Worm (Caenorhabditis elegans) whole organism, L3 larva: ENCODE measurements around the gene str-230.

Experiments
- R02D3.7 ChIP-seq: fragments of 150-350 bp; optimal IDR thresholded peaks from 2 replicates; lab custom pipeline; 2014; ENCODE audit warnings: missing biosample characterization, missing genetic modification characterization
- ZK546.5 ChIP-seq: sonication (generic microtip); optimal IDR thresholded peaks from 2 replicates; lab custom pipeline; 2017; ENCODE audit warnings: missing biosample characterization, missing genetic modification characterization
- aly-2 ChIP-seq: fragments of 150-350 bp; optimal IDR thresholded peaks from 2 replicates; lab custom pipeline; 2014; ENCODE audit warnings: missing biosample characterization, missing genetic modification characterization
- ama-1 ChIP-seq: fragments of 150-350 bp; optimal IDR thresholded peaks from 2 replicates; lab custom pipeline; 2018
- ceh-16 ChIP-seq: sonication (generic microtip); optimal IDR thresholded peaks from 2 replicates; lab custom pipeline; 2017; ENCODE audit warnings: missing biosample characterization, missing genetic modification characterization
- ceh-28 ChIP-seq: fragments of 150-350 bp; optimal IDR thresholded peaks from 2 replicates; lab custom pipeline; 2014; ENCODE audit warnings: missing biosample characterization, missing genetic modification reagents, missing genetic modification characterization
- ceh-9 ChIP-seq: sonication (generic microtip); optimal IDR thresholded peaks from 2 replicates; lab custom pipeline; 2018; ENCODE audit warnings: missing biosample characterization, missing genetic modification characterization
- daf-12 ChIP-seq: fragments of 150-350 bp; optimal IDR thresholded peaks from 2 replicates; lab custom pipeline; 2014; ENCODE audit warnings: missing biosample characterization, missing genetic modification reagents, missing genetic modification characterization
- egl-27 ChIP-seq: sonication (generic microtip); optimal IDR thresholded peaks from 4 replicates; lab custom pipeline; 2017; ENCODE audit warnings: missing biosample characterization, missing genetic modification reagents, missing genetic modification characterization
- egl-5 ChIP-seq: fragments of 150-350 bp; optimal IDR thresholded peaks from 2 replicates; lab custom pipeline; 2017; ENCODE audit warnings: missing biosample characterization, missing genetic modification reagents, missing genetic modification characterization, inconsistent platforms
- elt-1 ChIP-seq: fragments of 150-350 bp; optimal IDR thresholded peaks from 2 replicates; lab custom pipeline; 2014; ENCODE audit warnings: missing biosample characterization, missing genetic modification characterization
- elt-2 ChIP-seq: sonication (generic microtip); optimal IDR thresholded peaks from 2 replicates; lab custom pipeline; 2016; ENCODE audit warnings: missing genetic modification reagents, mild to moderate bottlenecking, missing genetic modification characterization, missing compliant biosample characterization
- elt-3 ChIP-seq, 3 experiments: fragments of 150-350 bp in 1 of 3; sonication (generic microtip) in 2 of 3; optimal IDR thresholded peaks; 2 replicates in 2 of 3; 4 replicates in 1 of 3; lab custom pipeline; 2014 to 2017; ENCODE audit warnings: missing biosample characterization in 3 of 3, missing genetic modification characterization in 3 of 3
- fkh-10 ChIP-seq: sonication (generic microtip); optimal IDR thresholded peaks from 2 replicates; lab custom pipeline; 2017; ENCODE audit warnings: missing biosample characterization, missing genetic modification reagents, missing genetic modification characterization
- fos-1 ChIP-seq: fragments of 150-350 bp; optimal IDR thresholded peaks from 2 replicates; lab custom pipeline; 2014; ENCODE audit warnings: missing biosample characterization, missing genetic modification characterization
- hmg-11 ChIP-seq: sonication (generic microtip); optimal IDR thresholded peaks from 2 replicates; lab custom pipeline; 2016; ENCODE audit warnings: missing genetic modification characterization, missing compliant biosample characterization
- jun-1 ChIP-seq: fragments of 150-350 bp; optimal IDR thresholded peaks from 2 replicates; lab custom pipeline; 2014; ENCODE audit warnings: missing biosample characterization, missing genetic modification reagents, missing genetic modification characterization
- lin-15B ChIP-seq: fragments of 150-350 bp; optimal IDR thresholded peaks from 2 replicates; lab custom pipeline; 2014; ENCODE audit warnings: missing biosample characterization, missing genetic modification characterization
- lin-39 ChIP-seq: fragments of 150-350 bp; optimal IDR thresholded peaks from 2 replicates; lab custom pipeline; 2018; ENCODE audit warnings: missing biosample characterization, missing genetic modification reagents, missing genetic modification characterization
- lsy-12 ChIP-seq: sonication (generic microtip); optimal IDR thresholded peaks from 2 replicates; lab custom pipeline; 2016; ENCODE audit warnings: mild to moderate bottlenecking, missing genetic modification characterization, missing compliant biosample characterization
- mdl-1 ChIP-seq: fragments of 150-350 bp; optimal IDR thresholded peaks from 2 replicates; lab custom pipeline; 2014; ENCODE audit warnings: missing biosample characterization, missing genetic modification characterization
- mml-1 ChIP-seq: fragments of 150-350 bp; sonication (generic microtip); optimal IDR thresholded peaks from 3 replicates; lab custom pipeline; 2014; ENCODE audit warnings: missing biosample characterization, missing genetic modification characterization
- nfya-1 ChIP-seq: sonication (generic microtip); optimal IDR thresholded peaks from 2 replicates; lab custom pipeline; 2017; ENCODE audit warnings: missing genetic modification characterization, mild to moderate bottlenecking, missing compliant biosample characterization, antibody characterized with exemption, moderate library complexity; ENCODE audit not compliant: insufficient read depth
- nhr-11 ChIP-seq: fragments of 150-350 bp; optimal IDR thresholded peaks from 2 replicates; lab custom pipeline; 2014; ENCODE audit warnings: missing biosample characterization, missing genetic modification characterization
- nhr-12 ChIP-seq: fragments of 150-350 bp; optimal IDR thresholded peaks from 2 replicates; lab custom pipeline; 2014; ENCODE audit warnings: missing biosample characterization, missing genetic modification characterization
- nhr-23 ChIP-seq: fragments of 150-350 bp; optimal IDR thresholded peaks from 2 replicates; lab custom pipeline; 2014; ENCODE audit warnings: missing biosample characterization, missing genetic modification reagents, missing genetic modification characterization
- nhr-237 ChIP-seq: fragments of 150-350 bp; optimal IDR thresholded peaks from 2 replicates; lab custom pipeline; 2014; ENCODE audit warnings: missing biosample characterization, missing genetic modification characterization
- nhr-25 ChIP-seq: sonication (generic microtip); optimal IDR thresholded peaks from 2 replicates; lab custom pipeline; 2017; ENCODE audit warnings: missing biosample characterization, missing genetic modification characterization
- nhr-28 ChIP-seq: fragments of 150-350 bp; optimal IDR thresholded peaks from 2 replicates; lab custom pipeline; 2014; ENCODE audit warnings: missing biosample characterization, missing genetic modification characterization
- nhr-43 ChIP-seq: sonication (generic microtip); optimal IDR thresholded peaks from 2 replicates; lab custom pipeline; 2016; ENCODE audit warnings: mild to moderate bottlenecking, missing genetic modification characterization, missing compliant biosample characterization; ENCODE audit not compliant: poor library complexity, severe bottlenecking
- nhr-67 ChIP-seq: fragments of 150-350 bp; optimal IDR thresholded peaks from 2 replicates; lab custom pipeline; 2014; ENCODE audit warnings: missing biosample characterization, missing genetic modification characterization
- nhr-76 ChIP-seq: fragments of 150-350 bp; sonication (generic microtip); optimal IDR thresholded peaks from 5 replicates; lab custom pipeline; 2014; ENCODE audit warnings: missing biosample characterization, missing genetic modification characterization
- nhr-77 ChIP-seq: fragments of 150-350 bp; optimal IDR thresholded peaks from 2 replicates; lab custom pipeline; 2014; ENCODE audit warnings: missing biosample characterization, missing genetic modification characterization
- pha-4 ChIP-seq: fragments of 150-350 bp; optimal IDR thresholded peaks from 2 replicates; lab custom pipeline; 2014; ENCODE audit warnings: missing biosample characterization, missing genetic modification reagents, missing genetic modification characterization
- pqm-1 ChIP-seq: fragments of 150-350 bp; optimal IDR thresholded peaks from 2 replicates; lab custom pipeline; 2017; ENCODE audit warnings: missing biosample characterization, missing genetic modification characterization, inconsistent platforms
- sea-2 ChIP-seq: fragments of 150-350 bp; sonication (generic microtip); optimal IDR thresholded peaks from 4 replicates; lab custom pipeline; 2014; ENCODE audit warnings: missing biosample characterization, missing genetic modification reagents, missing genetic modification characterization
- skn-1 ChIP-seq: fragments of 150-350 bp; optimal IDR thresholded peaks from 2 replicates; lab custom pipeline; 2014; ENCODE audit warnings: missing biosample characterization, missing genetic modification characterization
- snpc-4 ChIP-seq: fragments of 150-350 bp; optimal IDR thresholded peaks from 2 replicates; lab custom pipeline; 2014; ENCODE audit warnings: missing biosample characterization, missing genetic modification characterization
- unc-39 ChIP-seq: sonication (generic microtip); optimal IDR thresholded peaks from 4 replicates; lab custom pipeline; 2017; ENCODE audit warnings: missing biosample characterization, missing genetic modification characterization
- unc-62 ChIP-seq: fragments of 150-350 bp; sonication (generic microtip); optimal IDR thresholded peaks from 4 replicates; lab custom pipeline; 2014; ENCODE audit warnings: missing biosample characterization, missing genetic modification reagents, missing genetic modification characterization
- ztf-11 ChIP-seq: fragments of 150-350 bp; optimal IDR thresholded peaks from 2 replicates; lab custom pipeline; 2014; ENCODE audit warnings: missing biosample characterization, missing genetic modification characterization
- ztf-4 ChIP-seq: fragments of 150-350 bp; optimal IDR thresholded peaks from 2 replicates; lab custom pipeline; 2014; ENCODE audit warnings: missing biosample characterization, missing genetic modification characterization

str-230 gene

DNA sequence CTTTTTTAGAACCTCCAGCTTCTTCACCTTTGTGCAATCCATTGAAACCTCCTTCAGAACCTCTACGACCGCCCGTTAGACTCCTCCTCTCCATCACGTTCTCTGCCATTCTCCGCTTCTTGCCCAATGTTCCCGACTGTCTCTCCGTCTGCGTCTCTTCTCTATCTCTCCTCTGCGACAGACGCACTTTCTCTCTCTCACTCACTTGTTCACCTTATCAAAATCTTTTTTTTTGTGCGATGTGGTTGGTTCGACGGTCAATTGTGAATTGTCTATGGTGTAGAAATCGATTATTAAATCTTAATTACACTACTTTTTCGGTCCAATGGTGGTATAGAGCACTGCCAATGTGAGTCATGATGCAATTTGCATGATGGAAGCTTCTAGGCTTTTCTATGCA lies 17.2 kb downstream of the str-230 start, which contains the start of gene atfs-1:
TSS of gene atfs-1 (plus strand) at position 213 of the 400 bp plus-strand sequence.
- TF ChIP-seq ceh-28: peak; percentile 53
- peak; percentile 47 for TF ChIP-seq nhr-77 (tag; lab: Kevin White, UChicago)
- peak; percentile 57 for TF ChIP-seq nhr-23
- TF ChIP-seq lin-15B: peak; percentile 33
- TF ChIP-seq fkh-10 (GFP tag; lab: Kevin White, UChicago): no peak
- no peak for TF ChIP-seq daf-12 (tag; lab: Kevin White, UChicago)
- TF ChIP-seq nhr-237 (tag; lab: Kevin White, UChicago): no peak
- TF ChIP-seq nhr-43: peak; percentile 54
- no peak for TF ChIP-seq unc-39 (tag; lab: Kevin White, UChicago)
- TF ChIP-seq nhr-76 (tag; lab: Kevin White, UChicago): no peak
- no peak for TF ChIP-seq skn-1 (tag; lab: Kevin White, UChicago)
- TF ChIP-seq ZK546.5 (tag; lab: Kevin White, UChicago): no peak
- peak; percentile 9 for TF ChIP-seq ama-1
- TF ChIP-seq aly-2 (tag; lab: Kevin White, UChicago): no peak
- peak; percentile 80 for TF ChIP-seq nfya-1 (tag; lab: Kevin White, UChicago)
- TF ChIP-seq ceh-9 (tag; lab: Kevin White, UChicago): no peak
- TF ChIP-seq snpc-4 (tag; lab: Kevin White, UChicago): peak; percentile 35
- TF ChIP-seq elt-1 (tag; lab: Kevin White, UChicago): no peak
- TF ChIP-seq lsy-12 (tag; lab: Kevin White, UChicago): peak; percentile 17
- peak; percentile 32 for TF ChIP-seq jun-1 (tag; lab: Kevin White, UChicago)
- TF ChIP-seq lin-39 (tag; lab: Kevin White, UChicago): peak; percentile 53
- TF ChIP-seq nhr-11: no peak
- peak; percentile 77 for TF ChIP-seq pha-4 (tag; lab: Kevin White, UChicago)
- TF ChIP-seq elt-2: peak; percentile 85
- peak; percentile 80 for TF ChIP-seq nhr-25 (tag; lab: Kevin White, UChicago)
- peak; percentile 75 for TF ChIP-seq pqm-1
- TF ChIP-seq R02D3.7: peak; percentile 44
- peak; percentile 81 for TF ChIP-seq hmg-11 (tag; lab: Kevin White, UChicago)

DNA sequence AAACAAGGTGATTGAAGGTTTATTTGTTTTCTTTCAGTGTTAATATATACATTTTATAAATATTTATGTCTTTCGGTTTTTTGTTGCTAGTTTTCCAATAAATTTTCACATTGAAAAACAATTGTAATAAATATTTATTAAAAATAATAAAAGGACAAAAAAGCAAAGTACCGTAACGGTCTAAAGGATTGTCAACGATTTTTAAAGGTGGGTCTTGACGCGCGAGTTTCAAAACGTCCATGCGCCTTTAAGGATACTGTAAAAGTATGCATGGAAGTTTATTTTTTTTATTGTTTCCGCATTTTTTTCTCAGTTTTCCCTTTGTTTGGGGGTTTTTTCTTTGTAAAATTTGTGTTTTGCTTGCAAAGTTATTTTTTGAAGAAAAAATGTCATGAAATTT lies 17.8 kb downstream of the str-230 start:
- TF ChIP-seq egl-27 (tag; lab: Kevin White, UChicago): no peak
- TF ChIP-seq nhr-237 (tag; lab: Kevin White, UChicago): no peak
- TF ChIP-seq ceh-28: no peak
- TF ChIP-seq lin-15B: no peak
- TF ChIP-seq, all 47 proteins: peak for 0

DNA sequence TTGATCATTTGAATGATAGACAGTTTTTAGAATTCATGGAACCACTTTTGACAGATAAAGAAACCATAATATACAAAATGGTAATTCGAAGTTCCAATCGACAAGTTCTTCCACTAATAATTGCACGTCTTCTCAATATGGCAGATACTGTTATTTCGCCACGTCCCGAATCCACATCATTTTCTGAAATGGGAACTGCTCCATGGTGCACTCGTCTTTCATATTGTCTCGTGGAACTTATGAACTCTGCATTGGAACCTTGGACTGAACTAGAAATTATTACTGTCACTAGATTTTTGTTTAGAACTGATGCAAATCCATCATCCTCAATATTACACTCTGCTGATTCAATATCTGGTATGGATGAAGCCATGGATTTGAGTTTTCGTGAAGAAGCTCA lies 23.5 kb downstream of the str-230 start:
- no peak for TF ChIP-seq nhr-43
- no peak for TF ChIP-seq unc-62
- TF ChIP-seq ZK546.5 (tag; lab: Kevin White, UChicago): no peak
- TF ChIP-seq egl-27 (tag; lab: Kevin White, UChicago): no peak
- no peak for TF ChIP-seq nhr-77 (tag; lab: Kevin White, UChicago)
- no peak for TF ChIP-seq daf-12 (tag; lab: Kevin White, UChicago)
- TF ChIP-seq ztf-4 (tag; lab: Kevin White, UChicago): no peak
- no peak for TF ChIP-seq pha-4 (tag; lab: Kevin White, UChicago)
- no peak for TF ChIP-seq ama-1
- no peak for TF ChIP-seq nhr-25 (tag; lab: Kevin White, UChicago)
- TF ChIP-seq ztf-11 (tag; lab: Kevin White, UChicago): no peak
- TF ChIP-seq ceh-28: no peak
- TF ChIP-seq nhr-237 (tag; lab: Kevin White, UChicago): no peak

DNA sequence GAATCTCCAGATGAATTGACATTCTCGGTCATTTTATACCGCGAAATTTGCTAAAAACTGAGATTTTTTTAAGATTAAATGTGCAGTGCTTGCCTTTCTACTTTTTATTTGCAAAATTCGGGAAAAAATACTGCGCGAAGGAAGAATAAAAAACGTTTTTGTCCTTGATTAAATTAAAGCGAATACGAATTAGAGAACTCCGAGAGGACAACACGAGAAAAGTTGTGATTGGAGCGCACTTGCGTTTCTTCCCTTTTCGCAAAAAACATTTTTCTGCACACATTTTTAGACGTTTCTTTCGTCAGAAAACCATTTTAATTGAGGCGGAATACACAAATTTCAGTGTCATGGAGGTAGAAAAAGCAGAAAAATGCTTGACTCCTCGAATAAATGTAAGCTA lies 25.2 kb downstream of the str-230 start, which contains the start of the genes trm-1 and ints-2:
TSS of gene trm-1 (minus strand) at position 175 of the 400 bp plus-strand sequence.
TSS of gene ints-2 (plus strand) at position 249 of the 400 bp plus-strand sequence.
- TF ChIP-seq ztf-4 (tag; lab: Kevin White, UChicago): no peak
- peak; percentile 36 for TF ChIP-seq pqm-1
- TF ChIP-seq R02D3.7: peak; percentile 47
- TF ChIP-seq egl-27 (tag; lab: Kevin White, UChicago): no peak
- peak; percentile 21 for TF ChIP-seq elt-2
- TF ChIP-seq snpc-4 (tag; lab: Kevin White, UChicago): no peak
- TF ChIP-seq egl-5 (tag; lab: Kevin White, UChicago): peak; percentile 3
- no peak for TF ChIP-seq nhr-237 (tag; lab: Kevin White, UChicago)
- no peak for TF ChIP-seq nhr-11
- no peak for TF ChIP-seq nhr-28 (tag; lab: Kevin White, UChicago)
- no peak for TF ChIP-seq nhr-77 (tag; lab: Kevin White, UChicago)
- TF ChIP-seq mml-1 (tag; lab: Kevin White, UChicago): no peak
- TF ChIP-seq lin-15B: peak; percentile 90
- TF ChIP-seq unc-39 (tag; lab: Kevin White, UChicago): no peak
- TF ChIP-seq skn-1 (tag; lab: Kevin White, UChicago): no peak
- TF ChIP-seq nhr-76 (tag; lab: Kevin White, UChicago): no peak
- peak; percentile 55 for TF ChIP-seq nhr-23
- peak; percentile 36 for TF ChIP-seq nhr-25 (tag; lab: Kevin White, UChicago)
- peak; percentile 32 for TF ChIP-seq jun-1 (tag; lab: Kevin White, UChicago)
- TF ChIP-seq ceh-28: peak; percentile 2
- TF ChIP-seq ceh-16 (tag; lab: Kevin White, UChicago): no peak
- TF ChIP-seq hmg-11 (tag; lab: Kevin White, UChicago): peak; percentile 62
- no peak for TF ChIP-seq elt-3 (tag; optimal IDR thresholded peaks at IDR 0.05; lab: Kevin White, UChicago)
- no peak for TF ChIP-seq ama-1
- TF ChIP-seq lin-39 (tag; lab: Kevin White, UChicago): peak; percentile 66
- TF ChIP-seq ceh-9 (tag; lab: Kevin White, UChicago): no peak
- no peak for TF ChIP-seq sea-2 (GFP tag; lab: Kevin White, UChicago)
- no peak for TF ChIP-seq unc-62
- TF ChIP-seq nhr-67 (tag; lab: Kevin White, UChicago): no peak
- TF ChIP-seq mdl-1: no peak
- TF ChIP-seq aly-2 (tag; lab: Kevin White, UChicago): no peak
- no peak for TF ChIP-seq ZK546.5 (tag; lab: Kevin White, UChicago)
- TF ChIP-seq nhr-12 (tag; lab: Kevin White, UChicago): no peak
- TF ChIP-seq nhr-43: peak; percentile 54
- no peak for TF ChIP-seq fos-1 (tag; lab: Kevin White, UChicago)
- peak; percentile 57 for TF ChIP-seq fkh-10 (GFP tag; lab: Kevin White, UChicago)
- TF ChIP-seq ztf-11 (tag; lab: Kevin White, UChicago): no peak
